Fruit fly (Drosophila melanogaster): ENCODE data around the gene Usp30.

Gene Usp30

DNA sequence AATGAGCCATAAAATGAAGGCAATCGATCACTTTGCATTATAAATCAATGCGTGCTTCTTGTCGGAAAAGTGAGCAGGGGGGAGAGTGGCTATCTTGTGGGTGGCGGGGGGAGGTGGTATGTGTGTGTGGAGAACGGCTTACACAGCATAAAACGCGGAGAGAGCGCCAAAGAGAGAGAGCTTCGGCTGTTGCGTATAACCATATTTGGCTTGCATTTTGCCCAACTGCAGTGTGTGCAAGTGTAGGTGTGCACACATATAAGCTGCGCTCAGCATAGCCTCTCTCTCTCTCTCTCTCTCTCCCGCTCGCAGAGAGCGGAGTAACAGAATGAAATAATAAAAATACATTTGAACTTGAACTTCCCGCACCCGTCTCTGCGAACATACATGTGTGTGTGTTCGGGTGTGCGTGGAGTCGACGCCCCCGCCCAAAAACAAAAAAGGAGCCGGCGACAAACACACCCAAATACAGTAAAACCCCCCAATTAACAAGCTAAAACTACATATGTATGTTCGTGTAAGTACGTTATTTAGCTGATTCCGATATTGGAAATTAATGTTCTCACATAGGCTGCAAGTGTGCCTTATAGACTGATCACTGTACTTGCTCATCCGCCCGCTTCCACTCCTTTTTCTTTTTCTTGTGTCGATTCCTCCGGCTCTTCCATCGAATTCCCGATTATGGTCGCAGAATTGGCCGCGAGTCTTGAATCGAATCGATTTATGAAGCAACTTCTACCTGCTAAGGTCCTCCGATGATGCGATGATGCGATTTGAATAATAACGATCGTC, 7.4 kb upstream of the Usp30 start (continued):
- TF ChIP-seq ss (GFP tag; optimal IDR thresholded peaks at IDR 0.05) (peak; percentile 77 to 82), CG6854 (GFP tag; optimal IDR thresholded peaks at IDR 0.05) (peak; percentile 78), Hr39 (GFP tag; optimal IDR thresholded peaks at IDR 0.05) (peak; percentile 91), CG8632 (GFP tag; optimal IDR thresholded peaks at IDR 0.05) (peak; percentile 77), Hr38 (GFP tag; optimal IDR thresholded peaks at IDR 0.05) (no peak), Lpt (GFP tag; optimal IDR thresholded peaks at IDR 0.05) (peak; percentile 62), CG11902 (GFP tag; optimal IDR thresholded peaks at IDR 0.05) (peak; percentile 78), CG4318 (GFP tag; optimal IDR thresholded peaks at IDR 0.05) (no peak), CG32006 (GFP tag; optimal IDR thresholded peaks at IDR 0.05) (peak; percentile 69), CG11762 (GFP tag; optimal IDR thresholded peaks at IDR 0.05; ENCODE audit: insufficient read depth) (peak; percentile 59), Eip78C (GFP tag) (peak; percentile 93), topi (GFP tag; optimal IDR thresholded peaks at IDR 0.05) (peak; percentile 91), Gug (GFP tag; IDR thresholded peaks at IDR 0.05) (peak; percentile 59), Ets21C (GFP tag; optimal IDR thresholded peaks at IDR 0.05) (peak; percentile 83), cyc (GFP tag; optimal IDR thresholded peaks at IDR 0.05) (peak; percentile 90), CG7368 (GFP tag; optimal IDR thresholded peaks at IDR 0.05) (peak; percentile 87), eg (GFP tag; IDR thresholded peaks at IDR 0.05) (peak; percentile 69), CG16779 (tag; optimal IDR thresholded peaks at IDR 0.05) (peak; percentile 64), fd59A (GFP tag; optimal IDR thresholded peaks at IDR 0.05) (peak; percentile 75)

DNA sequence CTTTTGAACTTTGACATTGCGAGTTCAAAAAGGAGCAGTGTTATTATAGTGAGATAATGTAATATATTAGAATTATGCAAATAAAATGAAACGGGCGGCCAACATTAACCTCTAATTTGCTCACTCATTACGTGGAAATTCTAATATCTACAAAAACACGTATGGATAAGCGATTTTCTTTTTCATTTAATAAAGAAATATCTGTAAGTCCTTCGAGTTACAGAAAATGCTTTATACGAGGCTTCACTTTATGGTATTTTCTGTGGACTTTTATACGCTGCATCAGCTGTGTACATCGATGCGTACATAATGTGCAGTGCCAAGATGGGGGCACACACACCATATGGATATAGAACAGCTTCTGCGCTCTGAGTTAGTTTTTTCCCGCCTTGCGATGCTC, 6.4 kb upstream of the Usp30 start:
- no peak for TF ChIP-seq dsx (GFP tag; optimal IDR thresholded peaks at IDR 0.05; ENCODE audit: poor library complexity, severe bottlenecking)
- no peak for TF ChIP-seq salr (GFP tag; optimal IDR thresholded peaks at IDR 0.05)
- peak; percentile 24 for TF ChIP-seq Ets96B (tag; optimal IDR thresholded peaks at IDR 0.05)
- peak in 1 of 2 experiments; percentile 23 for TF ChIP-seq ss (GFP tag; optimal IDR thresholded peaks at IDR 0.05)
- no peak for TF ChIP-seq Ets21C (GFP tag; optimal IDR thresholded peaks at IDR 0.05)
- TF ChIP-seq Hr38 (GFP tag; optimal IDR thresholded peaks at IDR 0.05) = no peak
- TF ChIP-seq CG11294 (GFP tag; IDR thresholded peaks at IDR 0.05) = no peak
- TF ChIP-seq Eip78C (GFP tag) = peak; percentile 51
- no peak for TF ChIP-seq Eip75B (GFP tag; optimal IDR thresholded peaks at IDR 0.05)
- no peak for TF ChIP-seq topi (GFP tag; optimal IDR thresholded peaks at IDR 0.05)
- no peak for TF ChIP-seq CG15336 (GFP tag; IDR thresholded peaks at IDR 0.05)
- peak; percentile 8 for TF ChIP-seq CG10669 (GFP tag; optimal IDR thresholded peaks at IDR 0.05)
- TF ChIP-seq CG6276 (GFP tag; optimal IDR thresholded peaks at IDR 0.05) = no peak
- no peak for TF ChIP-seq CG11762 (GFP tag; optimal IDR thresholded peaks at IDR 0.05; ENCODE audit: insufficient read depth)
- no peak for TF ChIP-seq lz (GFP tag; optimal IDR thresholded peaks at IDR 0.05)
- TF ChIP-seq Met (GFP tag; optimal IDR thresholded peaks at IDR 0.05) = peak; percentile 14
- no peak for TF ChIP-seq Hr39 (GFP tag; optimal IDR thresholded peaks at IDR 0.05)
- peak; percentile 21 for TF ChIP-seq pdm3 (GFP tag; optimal IDR thresholded peaks at IDR 0.05)
- no peak for TF ChIP-seq Smox (GFP tag; optimal IDR thresholded peaks at IDR 0.05)

DNA sequence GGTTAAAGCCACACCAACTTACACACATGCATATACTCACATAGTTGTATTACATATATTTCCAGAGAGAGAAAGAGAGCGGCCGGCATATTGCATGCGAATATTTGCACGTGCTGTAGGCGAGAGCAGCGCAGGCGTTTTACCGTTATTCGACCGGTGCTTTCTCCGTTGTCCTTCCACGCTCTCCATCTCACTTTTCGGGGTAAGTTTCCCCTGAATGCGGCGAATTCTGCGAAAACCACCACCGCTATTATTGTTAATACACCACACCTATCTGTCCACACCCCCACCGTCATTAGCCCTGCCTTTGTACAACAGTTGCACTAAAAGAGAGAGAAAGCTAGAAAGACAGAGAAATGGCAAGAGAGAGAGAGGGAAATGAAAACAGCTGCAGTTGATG, 5.9 kb upstream of the Usp30 start:
- TF ChIP-seq Eip75B (GFP tag; optimal IDR thresholded peaks at IDR 0.05) (no peak), Sox102F (GFP tag; optimal IDR thresholded peaks at IDR 0.05) (no peak), svp (GFP tag) (no peak), Lpt (GFP tag; optimal IDR thresholded peaks at IDR 0.05) (no peak), Sox14 (GFP tag; optimal IDR thresholded peaks at IDR 0.05) (no peak), esn (GFP tag; optimal IDR thresholded peaks at IDR 0.05) (no peak), CG6808 (GFP tag; optimal IDR thresholded peaks at IDR 0.05) (no peak), CG3919 (GFP tag; optimal IDR thresholded peaks at IDR 0.05) (no peak)
